Fruit fly (Drosophila melanogaster) whole organism, wandering third instar larva: Measurements from ENCODE around the gene inaF-D.

Experiments
- Abd-B ChIP-seq: fragments of >200 bp; optimal IDR thresholded peaks from 2 replicates; lab custom pipeline; 2017; ENCODE audit warnings: missing biosample characterization, missing genetic modification characterization
- CG32264 ChIP-seq: fragments of 200-800 bp; sonication (Bioruptor generic); optimal IDR thresholded peaks from 2 replicates; lab custom pipeline; 2016; ENCODE audit warnings: missing biosample characterization, missing genetic modification characterization
- Dfd ChIP-seq: fragments of >200 bp; optimal IDR thresholded peaks from 2 replicates; lab custom pipeline; 2017; ENCODE audit warnings: missing biosample characterization, missing genetic modification characterization
- Dif ChIP-seq: fragments of 200-275, 200-300 bp; sonication (Bioruptor generic); optimal IDR thresholded peaks from 2 replicates; lab custom pipeline; 2018; ENCODE audit warnings: missing biosample characterization, missing genetic modification characterization; ENCODE audit not compliant: partially characterized antibody
- GATAd ChIP-seq: sonication (Bioruptor generic); optimal IDR thresholded peaks from 2 replicates; lab custom pipeline; 2016; ENCODE audit warnings: missing biosample characterization, missing genetic modification characterization
- HLH106 ChIP-seq: fragments of 200-800 bp; optimal IDR thresholded peaks from 3 replicates; lab custom pipeline; 2019; ENCODE audit warnings: missing biosample characterization, mild to moderate bottlenecking, missing genetic modification characterization, moderate library complexity
- Hnf4 ChIP-seq: fragments of 200-800 bp; sonication (Bioruptor generic); optimal IDR thresholded peaks from 2 replicates; lab custom pipeline; 2016; ENCODE audit warnings: missing biosample characterization, mild to moderate bottlenecking, missing genetic modification characterization
- Hr78 ChIP-seq: fragments of >200 bp; optimal IDR thresholded peaks from 2 replicates; lab custom pipeline; 2017; ENCODE audit warnings: missing biosample characterization, missing genetic modification characterization
- Jra ChIP-seq: sonication (Bioruptor generic); optimal IDR thresholded peaks from 2 replicates; lab custom pipeline; 2016; ENCODE audit warnings: missing biosample characterization, missing genetic modification characterization
- Mio ChIP-seq: sonication (Bioruptor generic); optimal IDR thresholded peaks from 2 replicates; lab custom pipeline; 2016; ENCODE audit warnings: missing biosample characterization, missing genetic modification characterization
- Myc ChIP-seq: fragments of >200 bp; optimal IDR thresholded peaks from 2 replicates; lab custom pipeline; 2017
- OdsH ChIP-seq: fragments of 200-800 bp; sonication (Bioruptor generic); optimal IDR thresholded peaks from 2 replicates; lab custom pipeline; 2016; ENCODE audit warnings: missing biosample characterization, mild to moderate bottlenecking, missing genetic modification characterization
- Rel ChIP-seq, 2 experiments: fragments of 200-800 bp; sonication (Bioruptor generic) in 1 of 2; optimal IDR thresholded peaks; 2 replicates in 1 of 2; 3 replicates in 1 of 2; lab custom pipeline; 2016 to 2019; ENCODE audit warnings: mild to moderate bottlenecking in 2 of 2, missing biosample characterization in 2 of 2, missing genetic modification characterization in 2 of 2, moderate library complexity in 1 of 2
- Sp1 ChIP-seq: fragments of 200-800 bp; sonication (Bioruptor generic); optimal IDR thresholded peaks from 3 replicates; lab custom pipeline; 2019; ENCODE audit warnings: missing biosample characterization, mild to moderate bottlenecking, missing genetic modification characterization, moderate library complexity
- Vsx2 ChIP-seq: fragments of 200-300, 225-300 bp; sonication (Bioruptor generic); optimal IDR thresholded peaks from 2 replicates; lab custom pipeline; 2018; ENCODE audit warnings: missing biosample characterization, missing genetic modification characterization; ENCODE audit not compliant: partially characterized antibody
- brk ChIP-seq: fragments of 200-800 bp; sonication (Bioruptor generic); optimal IDR thresholded peaks from 2 replicates; lab custom pipeline; 2016; ENCODE audit warnings: missing biosample characterization, mild to moderate bottlenecking, missing genetic modification characterization
- dl ChIP-seq, 2 experiments: fragments of 175-275, 200-275 bp in 1 of 2; fragments of 200-275 bp in 1 of 2; sonication (Bioruptor generic); optimal IDR thresholded peaks; lab custom pipeline; 2018; ENCODE audit warnings: mild to moderate bottlenecking in 2 of 2, missing biosample characterization in 2 of 2, missing genetic modification characterization in 2 of 2, moderate library complexity in 2 of 2; ENCODE audit not compliant: partially characterized antibody in 2 of 2, insufficient read depth in 1 of 2
- dmrt93B ChIP-seq: fragments of 200-800 bp; sonication (Bioruptor generic); optimal IDR thresholded peaks from 2 replicates; lab custom pipeline; 2018; ENCODE audit warnings: missing biosample characterization, mild to moderate bottlenecking, missing genetic modification characterization
- dsf ChIP-seq: sonication (Bioruptor generic); optimal IDR thresholded peaks from 2 replicates; lab custom pipeline; 2016; ENCODE audit warnings: missing biosample characterization, missing genetic modification characterization, borderline replicate concordance
- ey ChIP-seq: fragments of 200-800 bp; sonication (Bioruptor generic); optimal IDR thresholded peaks from 2 replicates; lab custom pipeline; 2016; ENCODE audit warnings: missing biosample characterization, missing genetic modification characterization
- fru ChIP-seq: fragments of 200-800 bp; sonication (Bioruptor generic); optimal IDR thresholded peaks from 3 replicates; lab custom pipeline; 2016; ENCODE audit warnings: missing biosample characterization, mild to moderate bottlenecking, missing genetic modification characterization
- h ChIP-seq: fragments of 200-800 bp; sonication (Bioruptor generic); optimal IDR thresholded peaks from 3 replicates; lab custom pipeline; 2016; ENCODE audit warnings: missing biosample characterization, mild to moderate bottlenecking, missing genetic modification characterization
- jim ChIP-seq: fragments of 175-275, 200-325 bp; sonication (Bioruptor generic); optimal IDR thresholded peaks from 2 replicates; lab custom pipeline; 2016; ENCODE audit warnings: missing biosample characterization, mild to moderate bottlenecking, missing genetic modification characterization
- pan ChIP-seq: fragments of >200 bp; optimal IDR thresholded peaks from 2 replicates; lab custom pipeline; 2017
- psq ChIP-seq: fragments of 200-800 bp; sonication (Bioruptor generic); optimal IDR thresholded peaks from 3 replicates; lab custom pipeline; 2017; ENCODE audit warnings: missing biosample characterization, mild to moderate bottlenecking, missing genetic modification characterization, moderate library complexity
- rgr ChIP-seq: fragments of 200-800 bp; sonication (Bioruptor generic); optimal IDR thresholded peaks from 3 replicates; lab custom pipeline; 2016; ENCODE audit warnings: missing biosample characterization, mild to moderate bottlenecking, missing genetic modification characterization
- sage ChIP-seq: fragments of 200-800 bp; sonication (Bioruptor generic); optimal IDR thresholded peaks from 2 replicates; lab custom pipeline; 2016; ENCODE audit warnings: missing biosample characterization, mild to moderate bottlenecking, missing genetic modification characterization
- sv ChIP-seq: fragments of 200-800 bp; sonication (Bioruptor generic); optimal IDR thresholded peaks from 3 replicates; lab custom pipeline; 2016; ENCODE audit warnings: missing biosample characterization, missing genetic modification characterization
- tai ChIP-seq: sonication (Bioruptor generic); optimal IDR thresholded peaks from 2 replicates; lab custom pipeline; 2016; ENCODE audit warnings: missing biosample characterization, missing genetic modification characterization
- usp ChIP-seq: fragments of >200 bp; optimal IDR thresholded peaks from 2 replicates; lab custom pipeline; 2017; ENCODE audit warnings: missing biosample characterization, missing genetic modification characterization
- woc ChIP-seq: sonication (Bioruptor generic); optimal IDR thresholded peaks from 2 replicates; lab custom pipeline; 2016; ENCODE audit warnings: missing biosample characterization, mild to moderate bottlenecking, missing genetic modification characterization

Gene inaF-D

DNA sequence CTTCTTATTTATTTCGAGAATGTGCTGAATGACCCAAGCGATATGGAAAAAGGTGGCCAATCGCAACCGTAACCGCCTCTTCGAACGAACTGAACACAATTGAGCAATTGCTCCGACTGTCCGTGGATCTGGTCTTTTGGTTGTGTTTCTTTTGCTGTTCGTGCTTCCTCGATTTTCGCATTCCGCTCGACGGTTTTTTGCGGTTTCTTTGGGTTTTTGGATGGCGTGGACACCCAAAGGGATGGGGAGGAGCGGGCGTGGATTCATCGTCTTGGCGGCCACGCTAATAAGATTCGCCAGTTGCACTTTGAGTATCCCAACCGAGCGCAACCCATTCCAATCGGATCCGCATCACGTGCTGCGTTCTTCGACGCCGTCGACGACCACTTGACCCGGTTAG is 3.8 kb upstream of the inaF-D start, which contains the start of gene inaF-B:
inaF-B (minus strand) TSS at position 101 of the 400 bp plus-strand sequence.
- TF ChIP-seq Vsx2 (GFP tag; lab: Kevin White, UChicago) (no peak), Hnf4 (no peak), Sp1 (GFP tag; lab: Kevin White, UChicago) (no peak), rgr (GFP tag; lab: Kevin White, UChicago) (no peak), ey (GFP tag; lab: Kevin White, UChicago) (no peak), GATAd (GFP tag; lab: Kevin White, UChicago) (no peak), usp (GFP tag; lab: Kevin White, UChicago) (no peak), dmrt93B (GFP tag; lab: Kevin White, UChicago) (no peak), pan (no peak), Hr78 (no peak), Dif (GFP tag; lab: Kevin White, UChicago) (no peak), dsf (GFP tag; lab: Kevin White, UChicago) (no peak), tai (GFP tag; lab: Kevin White, UChicago) (no peak), psq (no peak), fru (no peak), Abd-B (GFP tag; lab: Kevin White, UChicago) (no peak)
- TF ChIP-seq, all 38 proteins: peak for 0

DNA sequence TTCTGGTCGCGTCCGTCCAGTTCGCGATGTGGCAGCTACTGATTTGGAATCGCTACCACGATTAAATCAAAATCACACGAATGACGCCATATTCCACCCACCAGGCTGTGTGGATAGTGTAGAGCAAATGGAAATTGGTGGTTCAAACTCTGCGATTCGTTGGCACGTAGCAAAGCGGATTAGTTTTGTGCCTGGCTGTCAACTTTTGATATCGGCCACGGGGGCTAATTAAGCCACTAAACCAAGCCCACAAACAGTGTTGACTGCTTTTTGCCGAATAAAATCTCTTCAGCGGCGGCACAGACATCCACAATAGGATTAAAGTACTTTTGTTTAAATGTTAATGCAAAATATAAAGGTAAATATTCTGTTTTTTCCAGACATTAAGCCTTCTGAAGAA is 2.8 kb upstream of the inaF-D start, which contains the start of gene inaF-C:
inaF-C (minus strand) TSS at position 101 of the 400 bp plus-strand sequence.
- TF ChIP-seq sv (GFP tag; lab: Kevin White, UChicago) (no peak), Rel (GFP tag; optimal IDR thresholded peaks at IDR 0.05; lab: Kevin White, UChicago) (no peak), Rel (tag; optimal IDR thresholded peaks at IDR 0.05; lab: Kevin White, UChicago) (no peak), Dfd (GFP tag; lab: Kevin White, UChicago) (no peak), h (GFP tag; lab: Kevin White, UChicago) (no peak), GATAd (GFP tag; lab: Kevin White, UChicago) (no peak), brk (GFP tag; lab: Kevin White, UChicago) (no peak), dsf (GFP tag; lab: Kevin White, UChicago) (no peak), usp (GFP tag; lab: Kevin White, UChicago) (no peak), Mio (no peak), ey (GFP tag; lab: Kevin White, UChicago) (no peak), Vsx2 (GFP tag; lab: Kevin White, UChicago) (no peak), Dif (GFP tag; lab: Kevin White, UChicago) (no peak), sage (GFP tag; lab: Kevin White, UChicago) (no peak), CG32264 (GFP tag; lab: Kevin White, UChicago) (no peak), rgr (GFP tag; lab: Kevin White, UChicago) (no peak), OdsH (GFP tag; lab: Kevin White, UChicago) (no peak), woc (GFP tag; lab: Kevin White, UChicago) (no peak), Myc (lab: Kevin White, UChicago) (no peak), Sp1 (GFP tag; lab: Kevin White, UChicago) (no peak), dl (GFP tag; optimal IDR thresholded peaks at IDR 0.05; lab: Kevin White, UChicago; ENCODE audit: insufficient read depth in 1 of 2, partially characterized antibody in 2 of 2) (no peak)

DNA sequence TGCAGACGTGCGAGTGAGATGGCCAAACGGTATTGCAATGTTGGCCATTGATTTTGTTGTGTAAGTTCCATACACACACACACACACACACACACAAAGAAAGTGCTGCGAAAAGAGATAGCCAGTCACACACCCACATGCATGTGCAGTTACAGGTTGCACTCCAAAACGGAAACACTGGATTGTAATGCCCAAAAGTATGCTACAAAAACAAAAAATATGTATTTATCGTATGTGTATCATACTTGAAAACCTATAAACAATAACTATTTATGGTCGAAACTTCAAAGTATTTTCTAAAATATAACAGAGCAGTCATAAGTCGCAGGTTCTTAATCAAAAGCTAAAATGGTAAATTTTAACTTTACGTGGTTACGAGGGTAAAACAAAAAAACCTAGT is 1.1 kb upstream of the inaF-D start:
- TF ChIP-seq Vsx2 (GFP tag; lab: Kevin White, UChicago) (no peak), GATAd (GFP tag; lab: Kevin White, UChicago) (no peak), Rel (GFP tag; optimal IDR thresholded peaks at IDR 0.05; lab: Kevin White, UChicago) (no peak), Rel (tag; optimal IDR thresholded peaks at IDR 0.05; lab: Kevin White, UChicago) (no peak), pan (no peak), Jra (GFP tag; lab: Kevin White, UChicago) (no peak), dmrt93B (GFP tag; lab: Kevin White, UChicago) (no peak), brk (GFP tag; lab: Kevin White, UChicago) (no peak)

DNA sequence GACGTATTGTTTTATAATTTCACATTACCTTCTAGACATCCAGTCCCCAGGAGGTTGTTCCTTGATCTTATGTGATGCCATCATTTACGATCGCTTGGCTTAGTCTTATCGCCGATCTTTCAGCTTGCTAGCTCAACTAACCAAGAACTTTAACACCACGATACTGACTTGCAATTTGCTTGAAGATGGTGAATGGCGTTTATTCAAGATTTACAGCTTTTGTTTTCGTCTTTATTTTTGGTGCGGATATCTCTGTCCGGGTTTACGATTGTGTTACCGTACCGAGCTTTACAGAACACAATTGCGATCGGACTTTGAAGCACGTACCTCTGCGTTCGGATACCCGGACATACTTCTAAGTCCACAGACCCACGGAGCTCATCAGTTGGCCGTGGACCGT is 5.0 kb downstream of the inaF-D start, which contains the start of gene CG15221:
CG15221 (plus strand) TSS at position 301 of the 400 bp plus-strand sequence.
- TF ChIP-seq Myc (lab: Kevin White, UChicago) = no peak
- no peak for TF ChIP-seq Sp1 (GFP tag; lab: Kevin White, UChicago)
- TF ChIP-seq rgr (GFP tag; lab: Kevin White, UChicago) = no peak
- no peak for TF ChIP-seq jim (GFP tag; lab: Kevin White, UChicago)
- no peak for TF ChIP-seq GATAd (GFP tag; lab: Kevin White, UChicago)
- TF ChIP-seq Dfd (GFP tag; lab: Kevin White, UChicago) = no peak
- no peak for TF ChIP-seq Abd-B (GFP tag; lab: Kevin White, UChicago)
- no peak for TF ChIP-seq h (GFP tag; lab: Kevin White, UChicago)
- TF ChIP-seq sage (GFP tag; lab: Kevin White, UChicago) = no peak
- no peak for TF ChIP-seq tai (GFP tag; lab: Kevin White, UChicago)
- TF ChIP-seq HLH106 (tag; lab: Kevin White, UChicago) = no peak
- no peak for TF ChIP-seq Hnf4
